Fruit fly (Drosophila melanogaster): ENCODE data around the gene CG31659.
A peak's percentile ranks its signal among the peaks of the same experiment; 100 is the strongest.

CG31659 gene

dm6 chr2L:1316422-1316821 lies 43.2 kb downstream of the CG31659 start (continued):
- no peak for TF ChIP-seq jumu (GFP tag; optimal IDR thresholded peaks at IDR 0.05)
- TF ChIP-seq CG4404 (GFP tag; IDR thresholded peaks at IDR 0.05) = no peak
- TF ChIP-seq nerfin-1 (tag; optimal IDR thresholded peaks at IDR 0.05) = no peak
- peak; percentile 39; the same call in 1 of the 2 replicates for TF ChIP-seq CG10366 (GFP tag; IDR thresholded peaks at IDR 0.05)
- TF ChIP-seq ham (GFP tag; IDR thresholded peaks at IDR 0.05) = no peak
- TF ChIP-seq btn (GFP tag; optimal IDR thresholded peaks at IDR 0.05) = no peak
- TF ChIP-seq ftz-f1 (GFP tag; optimal IDR thresholded peaks at IDR 0.05) = no peak
- no peak for TF ChIP-seq seq (GFP tag; IDR thresholded peaks at IDR 0.05)
- TF ChIP-seq HmgZ (tag; optimal IDR thresholded peaks at IDR 0.05) = no peak
- TF ChIP-seq peb (GFP tag; IDR thresholded peaks at IDR 0.05) = 0 out of 2 replicates have a peak, but pooled peaks have one; percentile 17
- TF ChIP-seq jigr1 (GFP tag; IDR thresholded peaks at IDR 0.05) = no peak
- TF ChIP-seq fd102C (GFP tag; optimal IDR thresholded peaks at IDR 0.05) = no peak
- no peak for TF ChIP-seq zen (tag; optimal IDR thresholded peaks at IDR 0.05)
- peak; percentile 30 for TF ChIP-seq HLH54F (GFP tag; optimal IDR thresholded peaks at IDR 0.05)
- TF ChIP-seq CG18476 (GFP tag; optimal IDR thresholded peaks at IDR 0.05) = no peak
- no peak for TF ChIP-seq repo (GFP tag; optimal IDR thresholded peaks at IDR 0.05)
- no peak for TF ChIP-seq Opbp (GFP tag; IDR thresholded peaks at IDR 0.05; ENCODE audit: partially characterized antibody)
- TF ChIP-seq dan (GFP tag; IDR thresholded peaks at IDR 0.05) = no peak
- no peak for TF ChIP-seq CG7745 (tag; optimal IDR thresholded peaks at IDR 0.05)
- peak; percentile 46 for TF ChIP-seq CG17359 (tag; optimal IDR thresholded peaks at IDR 0.05)
- TF ChIP-seq org-1 (GFP tag; optimal IDR thresholded peaks at IDR 0.05) = no peak
- TF ChIP-seq chm (GFP tag; IDR thresholded peaks at IDR 0.05) = peak; percentile 52; the same call in 1 of the 2 replicates
- no peak for TF ChIP-seq lola (GFP tag; optimal IDR thresholded peaks at IDR 0.05)
- no peak for TF ChIP-seq Doc3 (GFP tag; IDR thresholded peaks at IDR 0.05; ENCODE audit: partially characterized antibody)
- no peak for TF ChIP-seq cg (GFP tag; optimal IDR thresholded peaks at IDR 0.05)
- peak; percentile 14 for TF ChIP-seq CG8388 (GFP tag; optimal IDR thresholded peaks at IDR 0.05)
- no peak for TF ChIP-seq gsb-n (tag; optimal IDR thresholded peaks at IDR 0.05)
- TF ChIP-seq CG3281 (GFP tag; optimal IDR thresholded peaks at IDR 0.05) = peak; percentile 30
- TF ChIP-seq br (optimal IDR thresholded peaks at IDR 0.05) = no peak
- TF ChIP-seq sima (GFP tag; optimal IDR thresholded peaks at IDR 0.05) = no peak
- 0 out of 2 replicates have a peak, but pooled peaks have one; percentile 14 for TF ChIP-seq CG14014 (GFP tag; IDR thresholded peaks at IDR 0.05)
- TF ChIP-seq tll (GFP tag; optimal IDR thresholded peaks at IDR 0.05) = no peak
- TF ChIP-seq CG2129 (GFP tag; IDR thresholded peaks at IDR 0.05; ENCODE audit: partially characterized antibody) = no peak
- TF ChIP-seq en (GFP tag; optimal IDR thresholded peaks at IDR 0.05) = no peak
- TF ChIP-seq Bgb (GFP tag; IDR thresholded peaks at IDR 0.05; ENCODE audit: partially characterized antibody) = no peak
- peak; percentile 28 for TF ChIP-seq Fer1 (GFP tag; optimal IDR thresholded peaks at IDR 0.05)
- TF ChIP-seq dimm (GFP tag; IDR thresholded peaks at IDR 0.05) = no peak
- no peak for TF ChIP-seq CG17612 (GFP tag; IDR thresholded peaks at IDR 0.05)
- no peak for TF ChIP-seq kay (GFP tag; optimal IDR thresholded peaks at IDR 0.05)
- no peak for TF ChIP-seq ERR (GFP tag; optimal IDR thresholded peaks at IDR 0.05)
- TF ChIP-seq CG10431 (GFP tag; optimal IDR thresholded peaks at IDR 0.05) = no peak
- no peak for TF ChIP-seq Mrtf (GFP tag; IDR thresholded peaks at IDR 0.05)
- TF ChIP-seq gt (GFP tag; IDR thresholded peaks at IDR 0.05) = no peak
- no peak for TF ChIP-seq Poxn (GFP tag; IDR thresholded peaks at IDR 0.05)
- TF ChIP-seq B-H1 (GFP tag; IDR thresholded peaks at IDR 0.05) = no peak
- peak; percentile 68; the same call in 2 of the 3 replicates for TF ChIP-seq row (GFP tag; IDR thresholded peaks at IDR 0.05)
- no peak for TF ChIP-seq CG4730 (GFP tag; IDR thresholded peaks at IDR 0.05)
- TF ChIP-seq stc (GFP tag; IDR thresholded peaks at IDR 0.05) = peak; percentile 54; the same call in 1 of the 2 replicates
- no peak for TF ChIP-seq gsb (GFP tag; IDR thresholded peaks at IDR 0.05)
- TF ChIP-seq Asciz (GFP tag; optimal IDR thresholded peaks at IDR 0.05) = peak; percentile 38
- peak; percentile 19 for TF ChIP-seq CG17385 (GFP tag; optimal IDR thresholded peaks at IDR 0.05)
- no peak for TF ChIP-seq h (optimal IDR thresholded peaks at IDR 0.05)

Measured in whole organism, embryonic.